Worm (Caenorhabditis elegans) whole organism, L4/young adult: ENCODE results near the gene T02H6.9.

Experiments used
- W03F9.2 ChIP-seq: fragments of 150-350 bp; optimal IDR thresholded peaks from 2 replicates; lab custom pipeline; 2014; ENCODE audit warnings: missing biosample characterization, missing genetic modification characterization
- him-1 ChIP-seq: sonication (generic microtip); optimal IDR thresholded peaks from 2 replicates; lab custom pipeline; 2016; ENCODE audit warnings: missing genotype, missing genetic modification reagents, missing genetic modification characterization, missing compliant biosample characterization

ce11 chrII:633984-634383 is 44.7 kb upstream of the T02H6.9 start, which contains the start of gene T04B8.1:
- TF ChIP-seq him-1 (tag; lab: Kevin White, UChicago): no peak
- no peak for TF ChIP-seq W03F9.2
